Fruit fly (Drosophila melanogaster): ENCODE results near the gene Rpn12R.
A peak's percentile ranks its signal among the peaks of the same experiment; 100 is the strongest.

Rpn12R gene

dm6 chr3L:15042470-15042869 is at the start of gene Rpn12R:
Gene Rpn12R (minus strand): TSS chr3L:15042570.
- TF ChIP-seq CTCF (optimal IDR thresholded peaks at IDR 0.05) (no peak), CG8478 (optimal IDR thresholded peaks at IDR 0.05) (no peak)

- no peak for TF ChIP-seq CTCF (optimal IDR thresholded peaks at IDR 0.05)
- TF ChIP-seq CG8478 (optimal IDR thresholded peaks at IDR 0.05) = no peak
Measured at dm6 chr3L:15089887-15090679, 47.7 kb upstream of the Rpn12R start.

dm6 chr3L:15089083-15089704 is 46.8 kb upstream of the Rpn12R start:
- no peak for TF ChIP-seq CTCF (optimal IDR thresholded peaks at IDR 0.05)
- no peak for TF ChIP-seq CG8478 (optimal IDR thresholded peaks at IDR 0.05)

DNA sequence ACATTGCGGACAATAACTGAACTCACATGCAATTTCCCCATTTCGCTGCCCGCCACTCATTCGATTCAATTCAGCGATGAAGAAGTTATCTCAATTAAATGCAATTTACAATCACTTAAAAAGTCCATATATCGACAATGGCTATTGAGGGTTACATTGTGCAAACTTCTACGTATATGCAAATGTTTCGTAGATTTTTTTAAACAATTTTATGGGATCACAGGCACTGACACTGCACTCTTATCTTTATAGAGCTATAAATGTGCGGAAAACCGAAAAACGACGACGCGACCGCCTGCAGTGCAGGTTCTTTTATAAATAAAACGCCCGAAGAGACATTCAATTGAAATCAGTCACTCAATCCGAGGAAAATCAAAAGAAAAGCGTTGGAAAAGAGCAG is 45.9 kb upstream of the Rpn12R start:
- no peak for TF ChIP-seq CTCF (optimal IDR thresholded peaks at IDR 0.05)
- TF ChIP-seq CG8478 (optimal IDR thresholded peaks at IDR 0.05) = no peak

dm6 chr3L:15084288-15084687 is 41.9 kb upstream of the Rpn12R start:
- no peak for TF ChIP-seq CTCF (optimal IDR thresholded peaks at IDR 0.05)
- TF ChIP-seq CG8478 (optimal IDR thresholded peaks at IDR 0.05) = no peak

DNA sequence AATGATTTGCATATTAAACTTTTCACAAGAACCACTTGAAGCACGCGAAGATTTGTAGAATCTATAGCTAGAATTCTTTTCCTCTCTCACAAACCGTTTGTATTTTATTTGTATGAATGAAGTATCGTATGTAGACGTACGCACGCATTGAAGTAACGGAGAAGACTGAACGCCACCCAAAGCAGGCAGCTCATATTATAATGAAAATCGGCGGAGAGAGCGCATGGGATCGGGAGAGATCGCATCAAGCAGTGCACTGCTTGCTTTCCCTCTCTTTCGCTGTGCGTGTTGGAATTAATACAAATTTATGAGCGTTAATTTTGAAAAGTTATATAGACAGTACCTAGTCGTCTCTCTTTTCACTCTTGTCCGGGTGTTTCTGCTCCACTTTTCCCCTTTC is 36.9 kb upstream of the Rpn12R start:
- peak; percentile 7 to 11 for TF ChIP-seq CTCF (optimal IDR thresholded peaks at IDR 0.05)
- TF ChIP-seq CG8478 (optimal IDR thresholded peaks at IDR 0.05) = no peak

DNA sequence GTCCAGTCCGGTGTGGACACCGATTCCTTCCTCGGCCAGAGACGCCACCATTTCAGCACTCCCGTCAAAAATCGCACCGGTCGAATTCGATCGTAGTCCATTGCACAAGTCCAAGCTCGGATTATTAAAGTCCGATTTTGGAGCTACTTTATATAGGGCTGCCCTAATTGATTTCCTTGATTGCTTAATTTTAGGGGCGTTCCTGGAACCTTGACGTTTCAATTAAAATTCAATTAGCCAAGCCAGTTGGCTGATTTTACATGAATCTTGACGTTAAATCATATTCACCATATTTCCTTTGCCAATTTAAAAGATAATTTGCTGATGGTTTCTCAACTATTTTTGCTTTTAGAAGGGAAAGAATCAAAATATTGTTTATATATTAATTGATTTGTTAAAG is 36.0 kb upstream of the Rpn12R start, which contains the start of gene Or71a:
Gene Or71a (minus strand): TSS at position 101 of the 400 bp plus-strand sequence.
- TF ChIP-seq CTCF (optimal IDR thresholded peaks at IDR 0.05) = no peak

DNA sequence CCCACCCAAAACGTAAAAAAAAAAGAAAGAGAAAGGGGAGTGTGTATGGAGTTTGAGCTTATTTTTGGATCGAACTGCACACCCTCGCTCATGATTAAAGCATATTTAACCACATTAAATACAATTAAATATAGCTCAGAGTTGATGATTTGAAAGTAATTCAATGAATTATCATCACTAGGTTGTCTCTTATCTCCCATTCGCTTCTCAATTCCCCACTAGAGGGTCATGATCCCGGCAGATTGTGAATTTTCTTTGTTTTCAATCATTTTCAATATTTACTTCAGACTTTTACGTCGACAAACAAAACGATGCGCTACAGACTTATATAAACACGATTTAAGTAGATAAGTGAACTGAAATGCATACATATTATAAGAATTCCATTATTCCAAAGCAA is 34.0 kb upstream of the Rpn12R start:
- TF ChIP-seq CG8478 (optimal IDR thresholded peaks at IDR 0.05) (no peak), CTCF (optimal IDR thresholded peaks at IDR 0.05) (no peak)

DNA sequence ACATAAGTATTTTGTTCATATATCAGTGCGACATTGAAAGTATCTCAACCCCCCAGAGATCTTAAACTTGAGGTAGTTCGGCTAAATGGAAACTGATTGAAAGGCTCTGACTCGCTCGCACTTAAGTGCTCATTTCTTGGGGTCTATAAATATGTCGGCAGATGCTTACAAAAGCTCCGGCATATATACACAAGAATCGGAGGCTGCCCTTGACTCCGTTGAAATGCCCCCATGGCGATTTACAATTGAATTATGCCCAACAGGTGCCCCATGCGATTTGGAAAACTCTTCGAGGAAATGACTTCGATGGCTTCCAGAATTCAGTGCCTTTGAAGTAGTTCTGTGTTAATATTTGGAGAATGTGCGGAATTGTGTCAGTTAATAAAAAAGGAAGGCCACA is 31.3 kb upstream of the Rpn12R start:
- TF ChIP-seq CG8478 (optimal IDR thresholded peaks at IDR 0.05) (no peak), CTCF (optimal IDR thresholded peaks at IDR 0.05) (no peak)

dm6 chr3L:15072149-15072548 is 29.8 kb upstream of the Rpn12R start:
- TF ChIP-seq CTCF (optimal IDR thresholded peaks at IDR 0.05) = peak; percentile 53 to 68
- no peak for TF ChIP-seq CG8478 (optimal IDR thresholded peaks at IDR 0.05)

dm6 chr3L:15064877-15065276 is 22.5 kb upstream of the Rpn12R start, which contains the start of gene Sytbeta:
Gene Sytbeta (minus strand): TSS chr3L:15064977.
- TF ChIP-seq CTCF (optimal IDR thresholded peaks at IDR 0.05) (no peak), CG8478 (optimal IDR thresholded peaks at IDR 0.05) (no peak)

- TF ChIP-seq CG8478 (optimal IDR thresholded peaks at IDR 0.05) (no peak), CTCF (optimal IDR thresholded peaks at IDR 0.05) (no peak)
Measured at dm6 chr3L:15061605-15062004, 19.2 kb upstream of the Rpn12R start, which contains the start of gene CG13460. Gene CG13460 (minus strand): TSS chr3L:15061705.

dm6 chr3L:15054477-15054876 is 12.1 kb upstream of the Rpn12R start, which contains the start of gene EAChm:
Gene EAChm (plus strand): TSS chr3L:15054777.
- no peak for TF ChIP-seq CG8478 (optimal IDR thresholded peaks at IDR 0.05)
- TF ChIP-seq CTCF (optimal IDR thresholded peaks at IDR 0.05) = no peak

DNA sequence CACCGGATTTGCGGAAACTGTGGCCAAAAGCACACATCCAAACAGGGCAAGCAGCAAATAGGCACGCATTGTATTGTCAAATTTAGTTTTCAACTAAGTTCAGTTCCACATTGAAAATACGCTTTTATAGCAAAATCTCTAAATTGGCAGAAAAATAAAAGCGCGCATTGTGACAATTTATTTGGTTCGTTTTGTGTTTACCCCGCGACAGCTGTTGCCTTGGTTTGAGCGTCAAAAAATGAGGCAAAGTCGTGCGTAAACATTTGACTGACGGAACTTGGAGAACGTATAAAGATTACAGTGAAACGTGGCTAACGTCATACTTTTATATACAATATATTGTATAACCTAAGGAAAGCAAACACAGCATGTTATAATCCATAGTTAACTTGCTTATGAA is 11.7 kb upstream of the Rpn12R start, which contains the start of gene CG18649:
Gene CG18649 (minus strand): TSS at position 101 of the 400 bp plus-strand sequence.
- TF ChIP-seq CG8478 (optimal IDR thresholded peaks at IDR 0.05) = no peak
- TF ChIP-seq CTCF (optimal IDR thresholded peaks at IDR 0.05) = no peak

dm6 chr3L:15053251-15053650 is 10.9 kb upstream of the Rpn12R start, which contains the start of gene CG43680:
Gene CG43680 (minus strand): TSS chr3L:15053351.
- no peak for TF ChIP-seq CTCF (optimal IDR thresholded peaks at IDR 0.05)
- TF ChIP-seq CG8478 (optimal IDR thresholded peaks at IDR 0.05) = no peak

dm6 chr3L:15052390-15052789 is 10.0 kb upstream of the Rpn12R start, which contains the start of gene CG13461:
Gene CG13461 (minus strand): TSS chr3L:15052490.
- TF ChIP-seq CTCF (optimal IDR thresholded peaks at IDR 0.05) (no peak), CG8478 (optimal IDR thresholded peaks at IDR 0.05) (no peak)
